Worm (Caenorhabditis elegans) whole organism, late embryonic: ENCODE data around the gene mxl-3.

ENCODE experiments used
- C08G9.2 ChIP-seq: sonication (generic microtip); optimal IDR thresholded peaks from 2 replicates; lab custom pipeline; 2016; ENCODE audit warnings: mild to moderate bottlenecking, missing genetic modification characterization, moderate library complexity, missing compliant biosample characterization
- T23F11.4 ChIP-seq: fragments of 200-800 bp; sonication (Bioruptor generic); optimal IDR thresholded peaks from 2 replicates; lab custom pipeline; 2018; ENCODE audit warnings: mild to moderate bottlenecking, missing genetic modification characterization, missing compliant biosample characterization
- Y22D7AL.16 ChIP-seq: sonication (generic microtip); optimal IDR thresholded peaks from 2 replicates; lab custom pipeline; 2016; ENCODE audit warnings: missing genetic modification characterization, missing compliant biosample characterization
- ceh-14 ChIP-seq: sonication (generic microtip); optimal IDR thresholded peaks from 2 replicates; lab custom pipeline; 2016; ENCODE audit warnings: missing genotype, missing genetic modification characterization, missing compliant biosample characterization
- ceh-18 ChIP-seq: sonication (generic microtip); optimal IDR thresholded peaks from 2 replicates; lab custom pipeline; 2016; ENCODE audit warnings: missing genetic modification characterization, missing compliant biosample characterization
- ceh-19 ChIP-seq: fragments of 200-800 bp; sonication (Bioruptor generic); optimal IDR thresholded peaks from 2 replicates; lab custom pipeline; 2018; ENCODE audit warnings: mild to moderate bottlenecking, missing genetic modification characterization, missing compliant biosample characterization
- ceh-22 ChIP-seq: sonication (generic microtip); optimal IDR thresholded peaks from 2 replicates; lab custom pipeline; 2017; ENCODE audit warnings: missing biosample characterization, missing genetic modification characterization
- ceh-24 ChIP-seq: sonication (generic microtip); optimal IDR thresholded peaks from 2 replicates; lab custom pipeline; 2016; ENCODE audit warnings: mild to moderate bottlenecking, missing genetic modification characterization, missing compliant biosample characterization
- ceh-30 ChIP-seq: fragments of 150-350 bp; optimal IDR thresholded peaks from 2 replicates; lab custom pipeline; 2014; ENCODE audit warnings: missing biosample characterization, missing genetic modification characterization
- ceh-31 ChIP-seq: sonication (generic microtip); optimal IDR thresholded peaks from 2 replicates; lab custom pipeline; 2016; ENCODE audit warnings: missing genetic modification characterization, missing compliant biosample characterization
- ceh-34 ChIP-seq: sonication (generic microtip); optimal IDR thresholded peaks from 2 replicates; lab custom pipeline; 2016; ENCODE audit warnings: mild to moderate bottlenecking, missing genetic modification characterization, missing compliant biosample characterization
- ceh-45 ChIP-seq: fragments of 200-800 bp; sonication (Bioruptor generic); IDR thresholded peaks from 2 replicates; pipeline ENCODE4 v1.3.6; 2022; ENCODE audit warnings: missing genetic modification reagents, missing genetic modification characterization, missing compliant biosample characterization
- ceh-48 ChIP-seq: sonication (generic microtip); optimal IDR thresholded peaks from 2 replicates; lab custom pipeline; 2016; ENCODE audit warnings: missing genetic modification characterization, inconsistent platforms, missing compliant biosample characterization
- elt-2 ChIP-seq: sonication (generic microtip); optimal IDR thresholded peaks from 2 replicates; lab custom pipeline; 2016; ENCODE audit warnings: missing genetic modification reagents, missing genetic modification characterization, missing compliant biosample characterization
- eyg-1 ChIP-seq: sonication (generic microtip); optimal IDR thresholded peaks from 2 replicates; lab custom pipeline; 2016; ENCODE audit warnings: missing genotype, missing genetic modification characterization, missing compliant biosample characterization
- fkh-10 ChIP-seq: fragments of 150-350 bp; optimal IDR thresholded peaks from 2 replicates; lab custom pipeline; 2014; ENCODE audit warnings: missing biosample characterization, missing genetic modification reagents, missing genetic modification characterization
- hlh-15 ChIP-seq: sonication (generic microtip); optimal IDR thresholded peaks from 2 replicates; lab custom pipeline; 2016; ENCODE audit warnings: missing genetic modification characterization, missing compliant biosample characterization
- hlh-30 ChIP-seq: sonication (generic microtip); optimal IDR thresholded peaks from 2 replicates; lab custom pipeline; 2017; ENCODE audit warnings: antibody characterized with exemption, missing genetic modification characterization, missing compliant biosample characterization; ENCODE audit not compliant: insufficient read depth
- hlh-8 ChIP-seq: sonication (generic microtip); optimal IDR thresholded peaks from 2 replicates; lab custom pipeline; 2016; ENCODE audit warnings: missing genotype, missing genetic modification characterization, missing compliant biosample characterization
- lim-6 ChIP-seq: sonication (generic microtip); optimal IDR thresholded peaks from 2 replicates; lab custom pipeline; 2016; ENCODE audit warnings: missing genetic modification characterization, missing compliant biosample characterization
- lin-11 ChIP-seq: fragments of 200-800 bp; sonication (Bioruptor generic); optimal IDR thresholded peaks from 2 replicates; lab custom pipeline; 2018; ENCODE audit warnings: mild to moderate bottlenecking, missing genetic modification characterization, missing compliant biosample characterization
- nfya-1 ChIP-seq: sonication (generic microtip); optimal IDR thresholded peaks from 2 replicates; lab custom pipeline; 2017; ENCODE audit warnings: missing genetic modification characterization, mild to moderate bottlenecking, missing compliant biosample characterization, antibody characterized with exemption, moderate library complexity
- nhr-11 ChIP-seq: fragments of 150-350 bp; optimal IDR thresholded peaks from 2 replicates; lab custom pipeline; 2014; ENCODE audit warnings: missing biosample characterization, missing genetic modification characterization
- odd-2 ChIP-seq: sonication (generic microtip); optimal IDR thresholded peaks from 2 replicates; lab custom pipeline; 2017; ENCODE audit warnings: antibody characterized with exemption, mild to moderate bottlenecking, missing genetic modification characterization, missing compliant biosample characterization
- pat-9 ChIP-seq: fragments of 200-800 bp; sonication (Bioruptor generic); optimal IDR thresholded peaks from 2 replicates; lab custom pipeline; 2018; ENCODE audit warnings: mild to moderate bottlenecking, missing genetic modification characterization, moderate library complexity, missing compliant biosample characterization
- pax-1 ChIP-seq: fragments of 150-350 bp; optimal IDR thresholded peaks from 2 replicates; lab custom pipeline; 2014; ENCODE audit warnings: missing biosample characterization, missing genetic modification characterization
- pha-4 ChIP-seq: fragments of 150-350 bp; optimal IDR thresholded peaks from 2 replicates; lab custom pipeline; 2018; ENCODE audit warnings: missing biosample characterization, missing genetic modification reagents, missing genetic modification characterization
- pros-1 ChIP-seq: fragments of 150-350 bp; optimal IDR thresholded peaks from 2 replicates; lab custom pipeline; 2014; ENCODE audit warnings: missing biosample characterization, missing genetic modification reagents, missing genetic modification characterization
- sox-4 ChIP-seq: sonication (generic microtip); optimal IDR thresholded peaks from 2 replicates; lab custom pipeline; 2017; ENCODE audit warnings: mild to moderate bottlenecking, missing genetic modification characterization, inconsistent platforms, missing compliant biosample characterization
- syd-9 ChIP-seq: sonication (generic microtip); optimal IDR thresholded peaks from 2 replicates; lab custom pipeline; 2016; ENCODE audit warnings: mild to moderate bottlenecking, missing genetic modification characterization, moderate library complexity, missing compliant biosample characterization
- tbx-2 ChIP-seq: sonication (generic microtip); optimal IDR thresholded peaks from 2 replicates; lab custom pipeline; 2016; ENCODE audit warnings: missing genetic modification characterization, missing compliant biosample characterization
- tbx-7 ChIP-seq: sonication (generic microtip); optimal IDR thresholded peaks from 2 replicates; lab custom pipeline; 2016; ENCODE audit warnings: missing genotype, missing genetic modification characterization, missing compliant biosample characterization
- zip-5 ChIP-seq: sonication (generic microtip); optimal IDR thresholded peaks from 2 replicates; lab custom pipeline; 2016; ENCODE audit warnings: missing genetic modification characterization, missing compliant biosample characterization

mxl-3 gene

DNA sequence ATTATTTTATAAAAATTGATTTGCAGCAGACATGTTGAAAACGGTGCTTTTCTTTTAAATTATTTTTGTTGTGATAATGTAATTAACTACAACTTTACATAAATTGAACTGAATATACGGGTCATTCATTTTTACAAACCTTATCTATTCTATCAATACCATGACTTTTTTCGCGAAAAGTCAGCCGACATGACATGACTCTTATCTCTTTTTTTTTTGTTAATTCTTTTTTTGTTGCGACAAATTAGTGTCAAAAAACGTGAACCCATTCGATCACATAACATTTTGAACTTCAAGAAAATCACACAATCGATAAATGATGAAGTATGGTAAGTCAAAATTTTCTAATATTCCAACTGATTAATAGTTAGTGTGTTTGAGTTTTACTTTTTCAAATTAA, 22.6 kb downstream of the mxl-3 start, which contains the start of gene sir-2.2:
TSS of gene sir-2.2 (plus strand) at position 34 of the 400 bp plus-strand sequence.
- TF ChIP-seq ceh-22 (tag; lab: Kevin White, UChicago) (no peak), fkh-10 (GFP tag; lab: Kevin White, UChicago) (no peak), tbx-2 (tag; lab: Kevin White, UChicago) (no peak), ceh-45 (no peak), zip-5 (tag; lab: Kevin White, UChicago) (no peak), ceh-24 (tag; lab: Kevin White, UChicago) (no peak), ceh-19 (GFP tag; lab: Kevin White, UChicago) (no peak), hlh-8 (tag; lab: Kevin White, UChicago) (no peak), elt-2 (tag; lab: Kevin White, UChicago) (no peak), C08G9.2 (tag; lab: Kevin White, UChicago) (no peak), nhr-11 (tag; lab: Kevin White, UChicago) (no peak), hlh-15 (no peak), lin-11 (tag; lab: Kevin White, UChicago) (no peak)

DNA sequence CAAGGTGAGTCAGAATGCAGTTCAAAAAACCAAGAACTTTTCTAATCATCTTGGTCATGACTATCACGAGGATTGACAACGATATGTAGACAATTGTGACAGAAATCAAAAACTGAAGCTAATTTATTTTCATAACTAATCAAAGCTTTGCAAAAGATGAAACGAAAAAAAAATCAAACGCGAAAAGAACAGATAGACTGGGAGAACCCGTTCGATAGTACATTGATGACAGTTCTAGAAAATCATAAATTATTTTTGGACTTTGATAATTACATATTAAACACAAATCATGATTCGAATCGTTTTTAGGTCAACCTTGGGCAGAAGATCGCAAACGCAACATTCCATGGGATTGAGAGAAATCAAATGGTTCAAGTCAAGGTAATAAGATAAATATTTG, 25.6 kb downstream of the mxl-3 start:
- no peak for TF ChIP-seq hlh-8 (tag; lab: Kevin White, UChicago)
- no peak for TF ChIP-seq ceh-22 (tag; lab: Kevin White, UChicago)
- no peak for TF ChIP-seq T23F11.4 (GFP tag; lab: Kevin White, UChicago)
- no peak for TF ChIP-seq elt-2 (tag; lab: Kevin White, UChicago)
- TF ChIP-seq ceh-30 (tag; lab: Kevin White, UChicago) = no peak
- no peak for TF ChIP-seq lim-6 (tag; lab: Kevin White, UChicago)
- TF ChIP-seq ceh-34 (tag; lab: Kevin White, UChicago) = no peak

DNA sequence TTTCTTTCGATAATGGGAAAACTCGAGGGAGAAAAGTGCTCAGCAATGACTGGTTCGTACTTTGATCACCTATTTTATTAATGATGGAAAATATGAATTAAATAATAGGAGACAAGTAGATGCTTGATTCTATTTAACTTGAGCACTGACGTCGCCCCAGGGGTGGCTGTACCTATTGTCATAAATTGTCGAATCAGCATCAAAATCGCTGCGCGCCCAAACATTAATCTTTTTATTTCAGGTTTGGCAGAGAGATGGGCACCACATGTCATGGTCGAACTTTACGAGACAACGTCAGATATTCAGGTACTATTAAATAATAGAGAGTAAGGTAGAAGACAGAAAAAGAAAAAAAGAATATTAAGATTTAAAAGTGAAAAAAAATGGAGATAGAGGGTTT, 26.3 kb downstream of the mxl-3 start:
- TF ChIP-seq pat-9 (tag; lab: Kevin White, UChicago) (no peak), syd-9 (tag; lab: Kevin White, UChicago) (no peak), sox-4 (tag; lab: Kevin White, UChicago) (no peak), C08G9.2 (tag; lab: Kevin White, UChicago) (no peak)

DNA sequence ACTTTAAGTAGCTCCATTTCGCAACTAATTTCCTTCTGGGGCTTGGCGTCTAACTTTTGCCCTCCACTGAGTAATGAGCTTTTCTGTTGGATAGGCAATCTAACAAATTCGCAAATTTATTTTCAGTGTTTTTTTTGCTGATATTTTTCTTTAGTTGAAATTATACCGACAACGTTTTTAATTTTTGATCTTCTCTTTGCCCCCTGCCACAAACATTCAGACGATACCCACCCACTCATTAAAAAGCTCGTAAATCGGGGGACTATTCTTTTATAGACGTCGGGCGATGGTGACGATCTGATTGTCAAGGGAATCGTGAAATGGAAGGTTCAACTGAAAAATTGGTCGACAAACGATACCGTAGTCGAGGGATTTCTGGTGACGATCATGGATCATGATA, 26.9 kb downstream of the mxl-3 start:
- no peak for TF ChIP-seq syd-9 (tag; lab: Kevin White, UChicago)
- TF ChIP-seq zip-5 (tag; lab: Kevin White, UChicago) = no peak
- no peak for TF ChIP-seq pros-1 (tag; lab: Kevin White, UChicago)
- TF ChIP-seq, all 69 proteins: peak for 0

DNA sequence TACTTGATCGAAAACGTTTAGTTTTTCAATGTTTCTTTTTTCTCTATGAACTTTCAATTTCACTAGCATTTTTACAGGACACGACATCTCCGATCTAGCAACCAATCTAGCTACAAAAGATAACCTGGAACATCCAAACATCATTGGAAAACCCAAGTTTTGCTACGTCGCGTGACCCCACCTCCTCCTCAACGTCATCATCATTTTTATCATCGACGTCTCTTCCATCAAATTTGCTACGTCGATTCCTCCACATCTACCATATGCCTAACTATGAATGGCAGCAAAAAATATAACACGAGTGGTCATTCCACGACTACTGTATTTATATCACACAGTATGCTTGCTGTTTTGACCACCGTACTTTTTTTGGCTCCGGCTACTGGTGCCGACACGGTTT, 27.7 kb downstream of the mxl-3 start, which contains the start of gene F46G10.2:
TSS of gene F46G10.2 (plus strand) at position 78 of the 400 bp plus-strand sequence.
- TF ChIP-seq tbx-7 (tag; lab: Kevin White, UChicago) = no peak
- TF ChIP-seq eyg-1 (tag; lab: Kevin White, UChicago) = no peak
- TF ChIP-seq pax-1 (tag; lab: Kevin White, UChicago) = no peak
- no peak for TF ChIP-seq hlh-30 (tag; lab: Kevin White, UChicago)
- no peak for TF ChIP-seq syd-9 (tag; lab: Kevin White, UChicago)
- no peak for TF ChIP-seq ceh-31 (tag; lab: Kevin White, UChicago)
- no peak for TF ChIP-seq ceh-48
- TF ChIP-seq odd-2 = no peak
- TF ChIP-seq sox-4 (tag; lab: Kevin White, UChicago) = no peak
- TF ChIP-seq nfya-1 (tag; lab: Kevin White, UChicago) = no peak
- no peak for TF ChIP-seq C08G9.2 (tag; lab: Kevin White, UChicago)
- TF ChIP-seq ceh-18 = no peak
- no peak for TF ChIP-seq ceh-14 (tag; lab: Kevin White, UChicago)
- no peak for TF ChIP-seq pha-4
- TF ChIP-seq Y22D7AL.16 (tag; lab: Kevin White, UChicago) = no peak
